Fruit fly (Drosophila melanogaster) whole organism, wandering third instar larva: Measurements from ENCODE around the gene Tengl1.

Experiments used
- Abd-B ChIP-seq: fragments of >200 bp; optimal IDR thresholded peaks from 2 replicates; lab custom pipeline; 2017; ENCODE audit warnings: missing biosample characterization, missing genetic modification characterization
- CG32264 ChIP-seq: fragments of 200-800 bp; sonication (Bioruptor generic); optimal IDR thresholded peaks from 2 replicates; lab custom pipeline; 2016; ENCODE audit warnings: missing biosample characterization, missing genetic modification characterization
- CrebA ChIP-seq: fragments of 200-800 bp; sonication (Bioruptor generic); optimal IDR thresholded peaks from 2 replicates; lab custom pipeline; 2016; ENCODE audit warnings: missing biosample characterization, mild to moderate bottlenecking, missing genetic modification characterization, borderline replicate concordance
- Dfd ChIP-seq: fragments of >200 bp; optimal IDR thresholded peaks from 2 replicates; lab custom pipeline; 2017; ENCODE audit warnings: missing biosample characterization, missing genetic modification characterization
- Dif ChIP-seq: fragments of 200-275, 200-300 bp; sonication (Bioruptor generic); optimal IDR thresholded peaks from 2 replicates; lab custom pipeline; 2018; ENCODE audit warnings: missing biosample characterization, missing genetic modification characterization; ENCODE audit not compliant: partially characterized antibody
- HLH106 ChIP-seq: fragments of 200-800 bp; optimal IDR thresholded peaks from 3 replicates; lab custom pipeline; 2019; ENCODE audit warnings: missing biosample characterization, mild to moderate bottlenecking, missing genetic modification characterization, moderate library complexity
- Hnf4 ChIP-seq: fragments of 200-800 bp; sonication (Bioruptor generic); optimal IDR thresholded peaks from 2 replicates; lab custom pipeline; 2016; ENCODE audit warnings: missing biosample characterization, mild to moderate bottlenecking, missing genetic modification characterization
- Hr83 ChIP-seq: fragments of 200-300 bp; sonication (Bioruptor generic); optimal IDR thresholded peaks from 2 replicates; lab custom pipeline; 2016; ENCODE audit warnings: missing biosample characterization, mild to moderate bottlenecking, missing genetic modification characterization, moderate library complexity; ENCODE audit not compliant: poor library complexity, severe bottlenecking
- Jra ChIP-seq: sonication (Bioruptor generic); optimal IDR thresholded peaks from 2 replicates; lab custom pipeline; 2016; ENCODE audit warnings: missing biosample characterization, missing genetic modification characterization
- Mio ChIP-seq: sonication (Bioruptor generic); optimal IDR thresholded peaks from 2 replicates; lab custom pipeline; 2016; ENCODE audit warnings: missing biosample characterization, missing genetic modification characterization
- N ChIP-seq: fragments of >200 bp; optimal IDR thresholded peaks from 2 replicates; lab custom pipeline; 2018; ENCODE audit warnings: missing biosample characterization, missing external identifiers, missing genetic modification characterization
- OdsH ChIP-seq: fragments of 200-800 bp; sonication (Bioruptor generic); optimal IDR thresholded peaks from 2 replicates; lab custom pipeline; 2016; ENCODE audit warnings: missing biosample characterization, mild to moderate bottlenecking, missing genetic modification characterization
- Rel ChIP-seq, 2 experiments: fragments of 200-800 bp; sonication (Bioruptor generic) in 1 of 2; optimal IDR thresholded peaks; 2 replicates in 1 of 2; 3 replicates in 1 of 2; lab custom pipeline; 2016 to 2019; ENCODE audit warnings: mild to moderate bottlenecking in 2 of 2, missing biosample characterization in 2 of 2, missing genetic modification characterization in 2 of 2, moderate library complexity in 1 of 2
- Sp1 ChIP-seq: fragments of 200-800 bp; sonication (Bioruptor generic); optimal IDR thresholded peaks from 3 replicates; lab custom pipeline; 2019; ENCODE audit warnings: missing biosample characterization, mild to moderate bottlenecking, missing genetic modification characterization, moderate library complexity
- Vsx2 ChIP-seq: fragments of 200-300, 225-300 bp; sonication (Bioruptor generic); optimal IDR thresholded peaks from 2 replicates; lab custom pipeline; 2018; ENCODE audit warnings: missing biosample characterization, missing genetic modification characterization; ENCODE audit not compliant: partially characterized antibody
- br ChIP-seq: fragments of 200-800 bp; sonication (Bioruptor generic); optimal IDR thresholded peaks from 2 replicates; lab custom pipeline; 2016; ENCODE audit warnings: missing biosample characterization, missing genetic modification characterization
- dl ChIP-seq, 2 experiments: fragments of 175-275, 200-275 bp in 1 of 2; fragments of 200-275 bp in 1 of 2; sonication (Bioruptor generic); optimal IDR thresholded peaks; lab custom pipeline; 2018; ENCODE audit warnings: mild to moderate bottlenecking in 2 of 2, missing biosample characterization in 2 of 2, missing genetic modification characterization in 2 of 2, moderate library complexity in 2 of 2; ENCODE audit not compliant: partially characterized antibody in 2 of 2, insufficient read depth in 1 of 2
- dsf ChIP-seq: sonication (Bioruptor generic); optimal IDR thresholded peaks from 2 replicates; lab custom pipeline; 2016; ENCODE audit warnings: missing biosample characterization, missing genetic modification characterization, borderline replicate concordance
- ey ChIP-seq: fragments of 200-800 bp; sonication (Bioruptor generic); optimal IDR thresholded peaks from 2 replicates; lab custom pipeline; 2016; ENCODE audit warnings: missing biosample characterization, missing genetic modification characterization
- foxo ChIP-seq, 2 experiments: fragments of 200-800 bp; sonication (Bioruptor generic); optimal IDR thresholded peaks; 2 replicates in 1 of 2; 3 replicates in 1 of 2; lab custom pipeline; 2016 to 2017; ENCODE audit warnings: missing biosample characterization in 2 of 2, missing genetic modification characterization in 2 of 2
- fru ChIP-seq: fragments of 200-800 bp; sonication (Bioruptor generic); optimal IDR thresholded peaks from 3 replicates; lab custom pipeline; 2016; ENCODE audit warnings: missing biosample characterization, mild to moderate bottlenecking, missing genetic modification characterization
- h ChIP-seq: fragments of 200-800 bp; sonication (Bioruptor generic); optimal IDR thresholded peaks from 3 replicates; lab custom pipeline; 2016; ENCODE audit warnings: missing biosample characterization, mild to moderate bottlenecking, missing genetic modification characterization
- jim ChIP-seq: fragments of 175-275, 200-325 bp; sonication (Bioruptor generic); optimal IDR thresholded peaks from 2 replicates; lab custom pipeline; 2016; ENCODE audit warnings: missing biosample characterization, mild to moderate bottlenecking, missing genetic modification characterization
- lola ChIP-seq: fragments of >200 bp; optimal IDR thresholded peaks from 2 replicates; lab custom pipeline; 2017; ENCODE audit warnings: missing biosample characterization, missing genetic modification characterization
- pan ChIP-seq: fragments of >200 bp; optimal IDR thresholded peaks from 2 replicates; lab custom pipeline; 2017
- psq ChIP-seq: fragments of 200-800 bp; sonication (Bioruptor generic); optimal IDR thresholded peaks from 3 replicates; lab custom pipeline; 2017; ENCODE audit warnings: missing biosample characterization, mild to moderate bottlenecking, missing genetic modification characterization, moderate library complexity
- rgr ChIP-seq: fragments of 200-800 bp; sonication (Bioruptor generic); optimal IDR thresholded peaks from 3 replicates; lab custom pipeline; 2016; ENCODE audit warnings: missing biosample characterization, mild to moderate bottlenecking, missing genetic modification characterization
- sage ChIP-seq: fragments of 200-800 bp; sonication (Bioruptor generic); optimal IDR thresholded peaks from 2 replicates; lab custom pipeline; 2016; ENCODE audit warnings: missing biosample characterization, mild to moderate bottlenecking, missing genetic modification characterization
- sv ChIP-seq: fragments of 200-800 bp; sonication (Bioruptor generic); optimal IDR thresholded peaks from 3 replicates; lab custom pipeline; 2016; ENCODE audit warnings: missing biosample characterization, missing genetic modification characterization
- tai ChIP-seq: sonication (Bioruptor generic); optimal IDR thresholded peaks from 2 replicates; lab custom pipeline; 2016; ENCODE audit warnings: missing biosample characterization, missing genetic modification characterization
- woc ChIP-seq: sonication (Bioruptor generic); optimal IDR thresholded peaks from 2 replicates; lab custom pipeline; 2016; ENCODE audit warnings: missing biosample characterization, mild to moderate bottlenecking, missing genetic modification characterization

The Tengl1 gene

DNA sequence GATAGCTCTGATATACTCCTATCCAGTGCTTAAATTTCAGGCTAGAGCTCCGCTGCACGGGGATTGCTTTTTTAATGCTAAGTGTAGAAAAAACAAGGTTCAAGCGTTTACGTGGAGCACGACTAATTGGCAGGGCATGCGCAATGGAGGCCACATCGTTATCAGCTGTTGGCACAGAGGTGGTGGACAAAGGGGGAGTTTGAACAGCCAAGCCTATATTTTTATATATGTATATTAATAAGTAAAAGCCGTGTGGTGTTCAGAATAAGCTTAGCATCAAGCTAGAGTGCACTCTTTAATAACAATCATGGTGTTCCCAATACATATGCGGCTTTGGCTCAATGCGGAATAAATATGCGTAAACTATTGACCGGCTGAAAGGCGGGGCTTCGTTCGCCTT, 27.9 kb downstream of the Tengl1 start, which contains the start of gene CG15385:
TSS of gene CG15385 (minus strand) at position 94 of the 400 bp plus-strand sequence.
- no peak for TF ChIP-seq lola (GFP tag; lab: Kevin White, UChicago)
- no peak for TF ChIP-seq woc (GFP tag; lab: Kevin White, UChicago)
- TF ChIP-seq Dif, result peak; percentile 61
- TF ChIP-seq Mio, result no peak
- TF ChIP-seq Abd-B (GFP tag; lab: Kevin White, UChicago), result no peak
- no peak for TF ChIP-seq pan (lab: Kevin White, UChicago)
- TF ChIP-seq rgr (GFP tag; lab: Kevin White, UChicago), result no peak
- TF ChIP-seq Rel (GFP tag; optimal IDR thresholded peaks at IDR 0.05; lab: Kevin White, UChicago), result no peak
- peak; percentile 54 for TF ChIP-seq Rel (tag; optimal IDR thresholded peaks at IDR 0.05; lab: Kevin White, UChicago)
- TF ChIP-seq CrebA, result no peak

- no peak for TF ChIP-seq CG32264 (GFP tag; lab: Kevin White, UChicago)
- TF ChIP-seq foxo (GFP tag; optimal IDR thresholded peaks at IDR 0.05; lab: Kevin White, UChicago), result no peak
- no peak for TF ChIP-seq rgr (GFP tag; lab: Kevin White, UChicago)
- TF ChIP-seq Hr83 (GFP tag; lab: Kevin White, UChicago), result no peak
- TF ChIP-seq HLH106 (tag; lab: Kevin White, UChicago), result no peak
- no peak for TF ChIP-seq br
- no peak for TF ChIP-seq dsf
- no peak for TF ChIP-seq jim
- TF ChIP-seq tai (GFP tag; lab: Kevin White, UChicago), result no peak
- no peak for TF ChIP-seq OdsH (GFP tag; lab: Kevin White, UChicago)
Measured at dm6 chr2L:2209002-2209401, 31.4 kb downstream of the Tengl1 start, which contains the start of gene CG33124. Gene CG33124, minus strand, starts transcription at chr2L:2209102.

DNA sequence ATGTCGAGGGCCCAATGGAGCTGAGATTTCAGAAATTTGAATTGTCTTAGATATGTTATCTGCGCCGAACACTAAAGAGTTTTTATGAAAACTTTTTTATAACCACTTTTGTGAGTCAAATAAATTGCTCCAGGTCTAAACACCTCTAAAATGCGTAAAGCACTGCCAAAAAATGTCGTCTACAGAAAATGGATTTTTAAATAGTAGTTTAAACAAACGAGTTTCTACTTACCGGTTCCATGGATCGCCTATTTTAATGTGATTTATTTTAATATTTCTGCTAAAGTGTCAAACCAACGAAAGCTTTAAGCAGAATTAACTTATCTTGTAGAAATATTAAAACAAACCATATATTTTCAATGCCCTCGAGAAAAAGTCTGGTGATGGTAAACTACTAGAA, 34.3 kb downstream of the Tengl1 start, which contains the start of gene CG31668:
TSS of gene CG31668 (minus strand) at position 101 of the 400 bp plus-strand sequence.
- TF ChIP-seq tai (GFP tag; lab: Kevin White, UChicago) (no peak), Sp1 (no peak), CG32264 (GFP tag; lab: Kevin White, UChicago) (no peak), rgr (GFP tag; lab: Kevin White, UChicago) (no peak)

DNA sequence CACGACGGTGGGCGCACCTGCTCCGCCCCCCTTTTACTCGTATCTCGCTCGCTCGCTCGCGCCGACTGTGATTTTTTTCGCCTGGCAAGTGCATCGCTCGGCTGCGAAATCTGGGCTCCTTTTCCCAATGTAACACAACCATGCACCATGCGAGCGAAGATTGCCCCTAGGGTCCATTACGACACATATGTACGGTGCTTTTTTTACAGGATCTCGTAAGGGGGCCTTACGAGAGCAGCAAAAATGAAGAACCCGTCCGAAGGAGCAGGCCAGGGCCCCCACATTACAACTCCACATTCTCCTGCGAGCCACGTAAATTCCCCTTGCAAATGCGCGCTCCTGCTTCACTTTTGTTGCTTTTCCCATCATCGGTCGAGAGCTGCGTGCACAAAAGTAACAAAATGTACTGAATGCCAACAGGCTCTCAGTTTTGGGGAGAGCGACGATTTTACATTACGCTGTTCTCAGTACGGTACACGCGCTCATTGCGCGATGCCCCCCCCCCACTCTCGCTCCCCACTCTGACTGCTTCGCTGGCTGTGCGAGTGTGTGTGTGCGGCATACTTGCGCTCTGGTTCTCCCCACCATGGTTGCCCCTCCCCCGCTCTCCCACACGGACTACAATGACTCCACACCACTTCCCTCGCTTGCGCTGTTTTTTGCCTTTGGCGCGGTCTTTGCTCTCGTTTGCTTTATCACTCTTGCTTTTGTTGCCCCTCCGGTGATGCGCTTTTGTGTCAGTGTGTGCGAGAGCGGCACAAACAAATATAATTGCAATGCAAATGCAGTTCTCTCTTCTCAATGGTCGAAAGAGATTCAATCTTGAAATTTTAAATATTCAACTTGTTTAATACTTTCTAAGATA, 37.3 kb downstream of the Tengl1 start:
- TF ChIP-seq Rel (GFP tag; optimal IDR thresholded peaks at IDR 0.05; lab: Kevin White, UChicago), result peak; percentile 42
- peak; percentile 95 for TF ChIP-seq Rel (tag; optimal IDR thresholded peaks at IDR 0.05; lab: Kevin White, UChicago)
- peak; percentile 66 for TF ChIP-seq rgr (GFP tag; lab: Kevin White, UChicago)
- peak; percentile 78 for TF ChIP-seq Hr83 (GFP tag; lab: Kevin White, UChicago)
- no peak for TF ChIP-seq N (GFP tag; lab: Kevin White, UChicago)
- TF ChIP-seq ey, result peak; percentile 27
- peak; percentile 66 for TF ChIP-seq jim
- peak; percentile 78 for TF ChIP-seq h (GFP tag; lab: Kevin White, UChicago)
- peak; percentile 26 for TF ChIP-seq Sp1
- peak; percentile 68 to 85 for TF ChIP-seq dl (GFP tag; optimal IDR thresholded peaks at IDR 0.05; lab: Kevin White, UChicago; ENCODE audit: insufficient read depth in 1 of 2, partially characterized antibody in 2 of 2)
- no peak for TF ChIP-seq Mio
- TF ChIP-seq Dif, result peak; percentile 93
- TF ChIP-seq Dfd, result no peak
- peak; percentile 50 for TF ChIP-seq CrebA
- peak in 1 of 2 experiments; percentile 44 for TF ChIP-seq foxo (GFP tag; optimal IDR thresholded peaks at IDR 0.05; lab: Kevin White, UChicago)
- TF ChIP-seq psq (GFP tag; lab: Kevin White, UChicago), result peak; percentile 97
- TF ChIP-seq Vsx2 (GFP tag; lab: Kevin White, UChicago), result peak; percentile 77
- no peak for TF ChIP-seq sv (GFP tag; lab: Kevin White, UChicago)
- TF ChIP-seq br, result peak; percentile 46
- TF ChIP-seq OdsH (GFP tag; lab: Kevin White, UChicago), result no peak
- TF ChIP-seq pan (lab: Kevin White, UChicago), result no peak
- peak; percentile 92 for TF ChIP-seq tai (GFP tag; lab: Kevin White, UChicago)
- peak; percentile 10 for TF ChIP-seq HLH106 (tag; lab: Kevin White, UChicago)
- peak; percentile 60 for TF ChIP-seq sage (GFP tag; lab: Kevin White, UChicago)
- TF ChIP-seq Jra, result peak; percentile 64
- peak; percentile 91 for TF ChIP-seq fru (GFP tag; lab: Kevin White, UChicago)
- TF ChIP-seq Hnf4 (GFP tag; lab: Kevin White, UChicago), result peak; percentile 37
